Worm (Caenorhabditis elegans) whole organism, early embryonic: ENCODE data around the gene col-102.

Experiments
- B0310.2 ChIP-seq: sonication (generic microtip); optimal IDR thresholded peaks from 2 replicates; lab custom pipeline; 2016; ENCODE audit warnings: mild to moderate bottlenecking, missing genetic modification characterization, missing compliant biosample characterization
- F13C5.2 ChIP-seq: sonication (generic microtip); optimal IDR thresholded peaks from 2 replicates; lab custom pipeline; 2017; ENCODE audit warnings: mild to moderate bottlenecking, missing genetic modification characterization, inconsistent platforms, missing compliant biosample characterization
- ama-1 ChIP-seq: fragments of 150-350 bp; optimal IDR thresholded peaks from 2 replicates; lab custom pipeline; 2014
- ceh-13 ChIP-seq: fragments of 200-800 bp; sonication (Bioruptor generic); optimal IDR thresholded peaks from 2 replicates; lab custom pipeline; 2018; ENCODE audit warnings: mild to moderate bottlenecking, missing genetic modification characterization, missing compliant biosample characterization
- flt-1 ChIP-seq: fragments of 200-800 bp; sonication (Bioruptor generic); IDR thresholded peaks from 2 replicates; pipeline ENCODE4 v1.3.6; 2022; ENCODE audit warnings: missing genetic modification characterization, missing compliant biosample characterization
- hnd-1 ChIP-seq: sonication (generic microtip); optimal IDR thresholded peaks from 2 replicates; lab custom pipeline; 2016; ENCODE audit warnings: missing genetic modification characterization, missing compliant biosample characterization
- sea-1 ChIP-seq: fragments of 200-800 bp; sonication (Bioruptor generic); conservative IDR thresholded peaks from 2 replicates; pipeline ENCODE4 v1.3.6; 2022; ENCODE audit warnings: missing genetic modification characterization, missing compliant biosample characterization

ce11 chrIV:563417-563816 lies 40.8 kb upstream of the col-102 start:
- TF ChIP-seq ama-1 (lab: Kevin White, UChicago) (no peak), F13C5.2 (tag; lab: Kevin White, UChicago) (no peak), hnd-1 (no peak), flt-1 (GFP tag; lab: Robert Waterston, UW) (no peak), sea-1 (GFP tag; lab: Robert Waterston, UW) (no peak), ceh-13 (GFP tag; lab: Kevin White, UChicago) (no peak), B0310.2 (tag; lab: Kevin White, UChicago) (no peak)
